Fruit fly (Drosophila melanogaster) whole organism, embryonic: ENCODE data around the gene Ciz1.

Experiments used
- Atf6 ChIP-seq: fragments of 200-800 bp; sonication (Bioruptor generic); IDR thresholded peaks from 2 replicates; pipeline ENCODE4 v1.3.6; 2022; ENCODE audit warnings: missing biosample characterization, missing genetic modification characterization
- CG10462 ChIP-seq: fragments of 200-800 bp; sonication (Bioruptor generic); optimal IDR thresholded peaks from 2 replicates; lab custom pipeline; 2016; ENCODE audit warnings: missing biosample characterization, missing genetic modification characterization
- CG15011 ChIP-seq: fragments of 200-800 bp; sonication (Bioruptor generic); optimal IDR thresholded peaks from 3 replicates; lab custom pipeline; 2018; ENCODE audit warnings: missing biosample characterization, mild to moderate bottlenecking, missing genetic modification characterization
- CG15514 ChIP-seq: fragments of 200-800 bp; sonication (Bioruptor generic); optimal IDR thresholded peaks from 3 replicates; lab custom pipeline; 2017; ENCODE audit warnings: missing biosample characterization, missing genetic modification characterization, mild to moderate bottlenecking, moderate library complexity, missing genetic modification reagents
- CG1603 ChIP-seq: fragments of 200-800 bp; sonication (Bioruptor generic); optimal IDR thresholded peaks from 2 replicates; lab custom pipeline; 2019; ENCODE audit warnings: missing biosample characterization, mild to moderate bottlenecking, missing genetic modification characterization, moderate library complexity
- CG16813 ChIP-seq: fragments of 200-800 bp; sonication (Bioruptor generic); IDR thresholded peaks from 3 replicates; pipeline ENCODE4 v1.3.6; 2022; ENCODE audit warnings: missing biosample characterization, missing genetic modification characterization; ENCODE audit not compliant: partially characterized antibody
- CG17328 ChIP-seq: fragments of 200-800 bp; sonication (Bioruptor generic); IDR thresholded peaks from 2 replicates; pipeline ENCODE4 v1.3.6; 2022; ENCODE audit warnings: missing biosample characterization, missing genetic modification characterization
- CG18599 ChIP-seq: fragments of 200-800 bp; sonication (Bioruptor generic); optimal IDR thresholded peaks from 3 replicates; lab custom pipeline; 2017; ENCODE audit warnings: missing biosample characterization, missing genetic modification characterization, mild to moderate bottlenecking, moderate library complexity, missing genetic modification reagents
- CG2199 ChIP-seq: fragments of 200-800 bp; sonication (Bioruptor generic); IDR thresholded peaks from 3 replicates; pipeline ENCODE4 v1.3.6; 2022; ENCODE audit warnings: missing biosample characterization, missing genetic modification characterization
- CG2678 ChIP-seq: fragments of 200-800 bp; sonication (Bioruptor generic); optimal IDR thresholded peaks from 3 replicates; lab custom pipeline; 2019; ENCODE audit warnings: missing biosample characterization, mild to moderate bottlenecking, missing genetic modification characterization, moderate library complexity
- CG34224 ChIP-seq: fragments of 200-800 bp; sonication (Bioruptor generic); IDR thresholded peaks from 3 replicates; pipeline ENCODE4 v1.3.6; 2022; ENCODE audit warnings: missing biosample characterization, missing genetic modification characterization; ENCODE audit not compliant: partially characterized antibody
- CG34422 ChIP-seq: fragments of 200-800 bp; sonication (Bioruptor generic); IDR thresholded peaks from 3 replicates; pipeline ENCODE4 v1.3.6; 2022; ENCODE audit warnings: missing biosample characterization, missing genetic modification characterization
- CG7372 ChIP-seq: fragments of 200-800 bp; sonication (Bioruptor generic); IDR thresholded peaks from 2 replicates; pipeline ENCODE4 v1.3.6; 2022; ENCODE audit warnings: missing biosample characterization, missing genetic modification characterization
- CG7963 ChIP-seq: fragments of 200-800 bp; sonication (Bioruptor generic); IDR thresholded peaks from 3 replicates; pipeline ENCODE4 v1.3.6; 2022; ENCODE audit warnings: missing biosample characterization, missing genetic modification characterization; ENCODE audit not compliant: partially characterized antibody
- CG7987 ChIP-seq: fragments of 200-800 bp; sonication (Bioruptor generic); optimal IDR thresholded peaks from 2 replicates; lab custom pipeline; 2018; ENCODE audit warnings: missing biosample characterization, mild to moderate bottlenecking, missing genetic modification characterization, moderate library complexity
- CG8924 ChIP-seq: fragments of 200-800 bp; optimal IDR thresholded peaks from 3 replicates; lab custom pipeline; 2019; ENCODE audit warnings: missing biosample characterization, mild to moderate bottlenecking, missing genetic modification characterization, moderate library complexity
- CG9215 ChIP-seq: fragments of 200-800 bp; sonication (Bioruptor generic); IDR thresholded peaks from 2 replicates; pipeline ENCODE4 v1.3.6; 2022; ENCODE audit warnings: missing biosample characterization, missing genetic modification characterization
- Dbx ChIP-seq: fragments of 200-800 bp; sonication (Bioruptor generic); IDR thresholded peaks from 3 replicates; pipeline ENCODE4 v1.3.6; 2022; ENCODE audit warnings: missing biosample characterization, missing genetic modification characterization
- HLHmδ ChIP-seq: fragments of 200-800 bp; sonication (Bioruptor generic); optimal IDR thresholded peaks from 2 replicates; lab custom pipeline; 2018; ENCODE audit warnings: missing biosample characterization, mild to moderate bottlenecking, missing genetic modification characterization, moderate library complexity
- Hand ChIP-seq: fragments of 200-800 bp; sonication (Bioruptor generic); optimal IDR thresholded peaks from 2 replicates; lab custom pipeline; 2017; ENCODE audit warnings: mild to moderate bottlenecking, missing biosample characterization, missing genetic modification reagents, missing genetic modification characterization
- Hr51 ChIP-seq, 2 experiments: fragments of 200-800 bp; sonication (Bioruptor generic); optimal IDR thresholded peaks; 2 replicates in 1 of 2; 3 replicates in 1 of 2; lab custom pipeline; 2016 to 2018; ENCODE audit warnings: missing biosample characterization in 2 of 2, missing genetic modification characterization in 2 of 2, mild to moderate bottlenecking in 1 of 2, moderate library complexity in 1 of 2
- Mad ChIP-seq: fragments of 200-800 bp; sonication (Bioruptor generic); optimal IDR thresholded peaks from 2 replicates; lab custom pipeline; 2016; ENCODE audit warnings: missing biosample characterization, missing genetic modification characterization
- NC2α ChIP-seq: fragments of 200-800 bp; sonication (Bioruptor generic); optimal IDR thresholded peaks from 2 replicates; lab custom pipeline; 2016; ENCODE audit warnings: missing biosample characterization, missing genetic modification characterization
- Scr ChIP-seq: fragments of 200-800 bp; sonication (Bioruptor generic); IDR thresholded peaks from 2 replicates; pipeline ENCODE4 v1.3.6; 2022; ENCODE audit warnings: missing biosample characterization, missing genetic modification characterization; ENCODE audit not compliant: partially characterized antibody
- Ssrp ChIP-seq: fragments of 200-800 bp; sonication (Bioruptor generic); optimal IDR thresholded peaks from 2 replicates; lab custom pipeline; 2018; ENCODE audit warnings: missing biosample characterization, mild to moderate bottlenecking, missing genetic modification characterization, moderate library complexity
- Trl ChIP-seq, 3 experiments: fragments of >200 bp in 2 of 3; fragments of 200-800 bp in 1 of 3; sonication (Bioruptor generic) in 1 of 3; optimal IDR thresholded peaks; 2 replicates in 1 of 3; 3 replicates in 2 of 3; lab custom pipeline; 2016 to 2017; ENCODE audit warnings: missing biosample characterization in 1 of 3, missing genetic modification characterization in 1 of 3
- amos ChIP-seq: fragments of 200-800 bp; sonication (Bioruptor generic); IDR thresholded peaks from 2 replicates; pipeline ENCODE4 v1.3.6; 2022; ENCODE audit warnings: missing biosample characterization, missing genetic modification characterization; ENCODE audit not compliant: partially characterized antibody
- ato ChIP-seq: fragments of 200-800 bp; sonication (Bioruptor generic); IDR thresholded peaks from 2 replicates; pipeline ENCODE4 v1.3.6; 2022; ENCODE audit warnings: missing biosample characterization, missing genetic modification characterization; ENCODE audit not compliant: partially characterized antibody
- bbx ChIP-seq: fragments of 200-800 bp; sonication (Bioruptor generic); IDR thresholded peaks from 2 replicates; pipeline ENCODE4 v1.3.6; 2022; ENCODE audit warnings: missing biosample characterization, missing genetic modification characterization; ENCODE audit not compliant: partially characterized antibody
- cato ChIP-seq: fragments of 200-800 bp; sonication (Bioruptor generic); optimal IDR thresholded peaks from 2 replicates; lab custom pipeline; 2016; ENCODE audit warnings: missing biosample characterization, missing genetic modification characterization, borderline replicate concordance
- chinmo ChIP-seq: fragments of 200-800 bp; sonication (Bioruptor generic); IDR thresholded peaks from 4 replicates; pipeline ENCODE4 v1.3.6; 2022; ENCODE audit warnings: missing biosample characterization, missing genetic modification characterization; ENCODE audit not compliant: partially characterized antibody
- chn ChIP-seq: fragments of 200-800 bp; sonication (Bioruptor generic); optimal IDR thresholded peaks from 2 replicates; lab custom pipeline; 2016; ENCODE audit warnings: missing biosample characterization, missing genetic modification characterization
- dmrt99B ChIP-seq: fragments of 200-800 bp; sonication (Bioruptor generic); optimal IDR thresholded peaks from 2 replicates; lab custom pipeline; 2018; ENCODE audit warnings: missing biosample characterization, mild to moderate bottlenecking, missing genetic modification characterization, moderate library complexity
- fd64A ChIP-seq: fragments of 200-800 bp; sonication (Bioruptor generic); optimal IDR thresholded peaks from 3 replicates; lab custom pipeline; 2018; ENCODE audit warnings: missing biosample characterization, mild to moderate bottlenecking, missing genetic modification characterization
- gro ChIP-seq: fragments of 200-800 bp; sonication (Bioruptor generic); optimal IDR thresholded peaks from 2 replicates; lab custom pipeline; 2016; ENCODE audit warnings: missing biosample characterization, missing genetic modification characterization
- hth ChIP-seq: fragments of >200 bp; optimal IDR thresholded peaks from 2 replicates; lab custom pipeline; 2017; ENCODE audit warnings: inconsistent platforms
- lilli ChIP-seq: fragments of 200-800 bp; sonication (Bioruptor generic); optimal IDR thresholded peaks from 3 replicates; lab custom pipeline; 2016; ENCODE audit warnings: missing biosample characterization, missing genetic modification characterization
- mam ChIP-seq: fragments of 200-800 bp; sonication (Bioruptor generic); optimal IDR thresholded peaks from 3 replicates; lab custom pipeline; 2016; ENCODE audit warnings: missing biosample characterization, missing genetic modification characterization
- nom ChIP-seq: fragments of 200-800 bp; sonication (Bioruptor generic); optimal IDR thresholded peaks from 2 replicates; lab custom pipeline; 2017; ENCODE audit warnings: missing biosample characterization, missing genetic modification characterization, mild to moderate bottlenecking, moderate library complexity, missing genetic modification reagents
- onecut ChIP-seq: fragments of 200-800 bp; sonication (Bioruptor generic); IDR thresholded peaks from 2 replicates; pipeline ENCODE4 v1.3.6; 2022; ENCODE audit warnings: missing biosample characterization, missing genetic modification characterization
- pan ChIP-seq, 4 experiments: fragments of >200 bp in 3 of 4; fragments of 200-800 bp in 1 of 4; sonication (Bioruptor generic) in 1 of 4; optimal IDR thresholded peaks in 3 of 4; IDR thresholded peaks in 1 of 4; 2 replicates each; pipeline versions ENCODE4 v1.3.6 to Lab custom; 2017 to 2022; ENCODE audit warnings: missing biosample characterization in 2 of 4, missing genetic modification characterization in 2 of 4, mixed read lengths in 1 of 4
- pzg ChIP-seq: fragments of 200-800 bp; sonication (Bioruptor generic); optimal IDR thresholded peaks from 3 replicates; lab custom pipeline; 2018; ENCODE audit warnings: missing biosample characterization, mild to moderate bottlenecking, missing genetic modification characterization, moderate library complexity
- scrt ChIP-seq: fragments of 200-800 bp; sonication (Bioruptor generic); optimal IDR thresholded peaks from 2 replicates; lab custom pipeline; 2018; ENCODE audit warnings: missing biosample characterization, mild to moderate bottlenecking, missing genetic modification characterization, moderate library complexity
- sob ChIP-seq: fragments of 200-800 bp; sonication (Bioruptor generic); IDR thresholded peaks from 2 replicates; pipeline ENCODE4 v1.3.6; 2022; ENCODE audit warnings: missing biosample characterization, missing genetic modification characterization
- ttk ChIP-seq: fragments of 200-800 bp; sonication (Bioruptor generic); IDR thresholded peaks from 2 replicates; pipeline ENCODE4 v2.1.2; 2022; ENCODE audit warnings: missing biosample characterization, missing genetic modification characterization
- yki ChIP-seq: fragments of >200 bp; optimal IDR thresholded peaks from 3 replicates; lab custom pipeline; 2018
- zfh1 ChIP-seq: fragments of 200-800 bp; sonication (Bioruptor generic); IDR thresholded peaks from 3 replicates; pipeline ENCODE4 v1.3.6; 2022; ENCODE audit warnings: missing biosample characterization, missing genetic modification characterization

Ciz1 gene

dm6 chr3L:9853895-9854470 lies 10.5 kb upstream of the Ciz1 start (continued):
- TF ChIP-seq CG2199 (GFP tag; lab: Robert Waterston, UW): peak; percentile 85
- TF ChIP-seq HLHmδ: peak; percentile 42
- TF ChIP-seq Hand (GFP tag; lab: Kevin White, UChicago): no peak
- TF ChIP-seq Ssrp (tag; lab: Kevin White, UChicago): no peak
- 0 out of 3 replicates have a peak, but pooled peaks have one; percentile 11 for TF ChIP-seq CG16813 (GFP tag; lab: Robert Waterston, UW)
- peak; percentile 91; the same call in 3 of the 4 replicates for TF ChIP-seq chinmo (GFP tag; lab: Robert Waterston, UW)
- TF ChIP-seq CG15514 (GFP tag; lab: Kevin White, UChicago): peak; percentile 16
- TF ChIP-seq CG7963 (GFP tag; lab: Robert Waterston, UW): no peak
- TF ChIP-seq lilli (GFP tag; lab: Kevin White, UChicago): no peak
- peak; percentile 7 for TF ChIP-seq CG2678 (tag; lab: Kevin White, UChicago)
- peak; percentile 21 for TF ChIP-seq CG18599 (GFP tag; lab: Kevin White, UChicago)
- peak in 1 of 2 experiments; percentile 59 for TF ChIP-seq Trl (optimal IDR thresholded peaks at IDR 0.05; lab: Kevin White, UChicago)
- TF ChIP-seq Trl (GFP tag; optimal IDR thresholded peaks at IDR 0.05; lab: Kevin White, UChicago): no peak
- TF ChIP-seq Scr (GFP tag; lab: Robert Waterston, UW): peak; percentile 16; the same call in 1 of the 2 replicates
- TF ChIP-seq CG10462 (GFP tag; lab: Kevin White, UChicago): no peak
- TF ChIP-seq gro (GFP tag; lab: Kevin White, UChicago): peak; percentile 3
- TF ChIP-seq CG8924 (tag; lab: Kevin White, UChicago): peak; percentile 1
- TF ChIP-seq CG9215 (GFP tag; lab: Robert Waterston, UW): no peak
- TF ChIP-seq CG15011 (GFP tag; lab: Kevin White, UChicago): no peak
- no peak for TF ChIP-seq yki (lab: Kevin White, UChicago)
- no peak for TF ChIP-seq NC2α (GFP tag; lab: Kevin White, UChicago)
- peak in 1 of 2 experiments; percentile 42 for TF ChIP-seq Hr51 (GFP tag; optimal IDR thresholded peaks at IDR 0.05; lab: Kevin White, UChicago)
- TF ChIP-seq Mad (GFP tag; lab: Kevin White, UChicago): no peak
- peak; percentile 84; the same call in 2 of the 3 replicates for TF ChIP-seq CG34422 (GFP tag; lab: Robert Waterston, UW)
- TF ChIP-seq ttk (GFP tag; lab: Robert Waterston, UW): peak; percentile 46; the same call in 1 of the 2 replicates
- peak; percentile 44; the same call in 1 of the 2 replicates for TF ChIP-seq Atf6 (GFP tag; lab: Robert Waterston, UW)
- peak; percentile 40; the same call in 1 of the 2 replicates for TF ChIP-seq sob
- TF ChIP-seq onecut (GFP tag; lab: Robert Waterston, UW): no peak
- TF ChIP-seq pan (optimal IDR thresholded peaks at IDR 0.05; lab: Kevin White, UChicago): no peak
- peak in 1 of 2 experiments; percentile 13 for TF ChIP-seq pan (GFP tag; optimal IDR thresholded peaks at IDR 0.05 in 1 of 2, IDR thresholded peaks at IDR 0.05 in 1 of 2)
- 0 out of 2 replicates have a peak, but pooled peaks have one; percentile 23 for TF ChIP-seq CG17328 (GFP tag; lab: Robert Waterston, UW)
- peak; percentile 23; the same call in 1 of the 2 replicates for TF ChIP-seq amos (GFP tag; lab: Robert Waterston, UW)
- TF ChIP-seq dmrt99B (tag; lab: Kevin White, UChicago): no peak
- 0 out of 3 replicates have a peak, but pooled peaks have one; percentile 21 for TF ChIP-seq Dbx (GFP tag; lab: Robert Waterston, UW)
- TF ChIP-seq bbx: peak; percentile 55; the same call in 1 of the 2 replicates
- no peak for TF ChIP-seq hth (lab: Kevin White, UChicago)
- peak; percentile 15 for TF ChIP-seq pzg
- no peak for TF ChIP-seq cato (GFP tag; lab: Kevin White, UChicago)
- TF ChIP-seq chn (GFP tag; lab: Kevin White, UChicago): peak; percentile 67
- TF ChIP-seq CG34224 (GFP tag; lab: Robert Waterston, UW): no peak
- TF ChIP-seq CG7372 (GFP tag; lab: Robert Waterston, UW): no peak
- peak; percentile 35 for TF ChIP-seq fd64A (GFP tag; lab: Kevin White, UChicago)
- TF ChIP-seq scrt (GFP tag; lab: Kevin White, UChicago): peak; percentile 88
- TF ChIP-seq nom: peak; percentile 9
- peak; percentile 13 for TF ChIP-seq CG1603
- peak; percentile 50; the same call in 1 of the 3 replicates for TF ChIP-seq zfh1
- TF ChIP-seq ato (GFP tag; lab: Robert Waterston, UW): 0 out of 2 replicates have a peak, but pooled peaks have one; percentile 36
- TF ChIP-seq CG7987 (GFP tag; lab: Kevin White, UChicago): no peak
- no peak for TF ChIP-seq mam
